Fruit fly (Drosophila melanogaster) whole organism, prepupa: ENCODE measurements around the gene CG3165.

ENCODE experiments used
- CG11902 ChIP-seq: fragments of 200-800 bp; sonication (Bioruptor generic); optimal IDR thresholded peaks from 3 replicates; lab custom pipeline; 2016; ENCODE audit warnings: missing biosample characterization, missing genetic modification characterization
- CG6808 ChIP-seq: fragments of 200-800 bp; sonication (Bioruptor generic); optimal IDR thresholded peaks from 3 replicates; lab custom pipeline; 2017; ENCODE audit warnings: missing biosample characterization, missing genetic modification characterization, mild to moderate bottlenecking, moderate library complexity, missing genetic modification reagents
- lz ChIP-seq: fragments of 200-800 bp; sonication (Bioruptor generic); optimal IDR thresholded peaks from 3 replicates; lab custom pipeline; 2016; ENCODE audit warnings: missing biosample characterization, missing genetic modification characterization
- net ChIP-seq: fragments of 200-800 bp; sonication (Bioruptor generic); optimal IDR thresholded peaks from 3 replicates; lab custom pipeline; 2016; ENCODE audit warnings: missing biosample characterization, missing genetic modification characterization

DNA sequence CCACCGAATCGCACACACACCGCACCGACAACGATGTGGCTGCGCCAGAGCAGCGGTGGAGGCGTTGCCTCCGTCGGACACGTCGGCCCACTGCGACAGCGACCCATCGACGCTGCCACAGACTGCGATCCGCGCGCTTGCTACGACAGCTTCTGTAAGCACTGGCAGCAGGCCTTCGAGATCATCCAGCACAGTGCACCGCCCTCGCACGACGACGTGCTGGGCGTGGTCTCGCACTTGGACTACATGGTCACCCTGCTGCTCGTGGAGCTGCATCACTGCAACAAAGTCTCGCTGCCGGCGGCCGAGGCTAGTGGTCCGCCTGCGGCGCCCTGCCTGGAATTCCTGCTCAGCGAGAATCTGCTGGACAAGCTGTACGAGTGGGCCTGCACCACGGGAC lies 16.8 kb downstream of the CG3165 start:
- TF ChIP-seq lz (GFP tag; lab: Kevin White, UChicago) (no peak), net (no peak), CG11902 (GFP tag; lab: Kevin White, UChicago) (no peak), CG6808 (GFP tag; lab: Kevin White, UChicago) (no peak)
